Fruit fly (Drosophila melanogaster) ovary, adult (tissue): ENCODE measurements around the gene Ror.

Experiments
- CG17801 ChIP-seq: fragments of 200-800 bp; optimal IDR thresholded peaks from 2 replicates; lab custom pipeline; 2019; ENCODE audit warnings: missing biosample characterization, mild to moderate bottlenecking, missing genetic modification characterization, moderate library complexity; ENCODE audit not compliant: partially characterized antibody

The Ror gene

DNA sequence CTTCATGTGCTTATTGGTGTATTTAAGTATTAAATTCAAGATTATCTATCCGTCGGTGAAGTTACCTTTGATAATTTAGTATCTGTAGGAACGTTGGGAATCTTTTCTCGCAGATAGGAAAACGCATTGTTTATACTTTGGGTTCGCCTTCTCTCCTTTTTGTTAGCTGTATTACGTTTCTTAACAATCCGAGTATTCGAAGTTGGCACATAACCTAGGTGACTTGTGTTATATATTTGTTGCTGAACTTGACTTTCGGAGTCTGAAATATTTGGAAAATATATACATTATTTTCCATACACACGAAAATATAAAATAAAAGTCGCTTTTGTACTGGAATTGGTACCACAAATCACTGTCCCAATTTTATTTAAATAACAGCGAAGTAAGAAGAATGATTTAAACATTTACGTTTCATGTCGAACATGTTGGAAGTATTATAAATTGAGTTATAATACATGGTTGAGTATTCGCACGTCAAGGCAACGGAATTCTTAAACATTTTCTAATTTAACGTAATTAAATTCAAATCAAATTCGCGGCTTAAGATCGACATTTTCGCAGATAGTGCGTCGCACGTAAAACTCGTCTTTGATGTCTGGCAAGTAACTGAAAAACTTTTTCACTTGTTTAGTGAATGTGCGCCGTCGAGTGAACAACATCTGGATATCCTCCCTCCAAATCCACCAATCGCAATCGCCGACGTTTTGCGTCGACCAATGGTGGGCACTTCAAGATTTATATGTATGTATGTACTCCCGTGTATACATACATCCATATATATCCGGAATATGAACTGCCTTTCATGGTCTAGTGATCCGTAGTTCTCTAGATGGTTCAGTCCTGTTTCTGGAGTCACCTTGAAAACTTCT, 43.4 kb downstream of the Ror start, which contains the start of gene Hand:
Hand (minus strand) TSS at position 588 of the 872 bp plus-strand sequence.
- TF ChIP-seq CG17801 (GFP tag; lab: Kevin White, UChicago) = no peak

- TF ChIP-seq CG17801 (GFP tag; lab: Kevin White, UChicago) = no peak
These were observed 46.7 kb downstream of the Ror start for dm6 chr2L:10298306-10298705.

- TF ChIP-seq CG17801 (GFP tag; lab: Kevin White, UChicago) = no peak
These were observed 47.6 kb downstream of the Ror start for dm6 chr2L:10299077-10299809.

DNA sequence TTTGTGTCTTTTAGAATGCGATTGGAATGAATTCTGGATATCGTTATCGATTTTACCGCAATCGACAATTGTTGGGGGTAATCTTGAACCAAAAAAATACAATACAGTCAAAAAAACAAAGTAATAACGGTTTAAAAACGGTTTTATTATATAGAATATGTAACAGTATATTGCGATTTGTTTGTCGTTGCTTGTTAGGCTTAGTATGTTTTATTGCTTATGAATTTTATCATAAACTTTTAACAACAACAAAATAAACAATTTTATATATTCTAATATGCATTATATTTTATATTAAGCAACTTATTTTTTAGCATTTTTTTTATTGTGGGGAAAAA, 48.1 kb downstream of the Ror start, which contains the start of gene CYLD:
CYLD (minus strand) TSS at position 38 of the 338 bp plus-strand sequence.
- TF ChIP-seq CG17801 (GFP tag; lab: Kevin White, UChicago) = peak; percentile 66

- no peak for TF ChIP-seq CG17801 (GFP tag; lab: Kevin White, UChicago)
These were observed 50.3 kb downstream of the Ror start, which contains the start of gene CG13138 for dm6 chr2L:10301918-10302317. Gene CG13138 (minus strand): TSS chr2L:10302018.

DNA sequence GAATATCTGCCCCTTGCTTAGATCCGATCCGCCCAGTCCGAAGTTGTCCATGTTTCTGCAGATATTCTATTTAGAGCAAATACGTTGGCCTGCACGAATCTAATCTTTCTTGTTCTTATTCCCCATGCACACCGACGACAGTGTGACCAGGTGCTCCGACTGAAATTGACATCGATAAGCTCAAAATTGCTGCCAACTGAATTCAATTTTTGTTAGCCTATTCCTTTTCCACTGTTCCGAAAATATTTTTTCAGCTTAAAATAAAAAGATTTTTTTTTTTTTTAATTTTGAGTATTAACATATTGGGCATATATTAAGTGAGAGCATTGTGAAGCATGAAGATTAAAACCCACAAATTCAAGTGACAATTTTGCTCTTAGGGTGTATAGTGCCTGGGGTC, 52.1 kb downstream of the Ror start, which contains the start of gene nmd:
nmd (minus strand) TSS at position 162 of the 400 bp plus-strand sequence.
- no peak for TF ChIP-seq CG17801 (GFP tag; lab: Kevin White, UChicago)
